Worm (Caenorhabditis elegans): ENCODE data around the gene srz-23.

DNA sequence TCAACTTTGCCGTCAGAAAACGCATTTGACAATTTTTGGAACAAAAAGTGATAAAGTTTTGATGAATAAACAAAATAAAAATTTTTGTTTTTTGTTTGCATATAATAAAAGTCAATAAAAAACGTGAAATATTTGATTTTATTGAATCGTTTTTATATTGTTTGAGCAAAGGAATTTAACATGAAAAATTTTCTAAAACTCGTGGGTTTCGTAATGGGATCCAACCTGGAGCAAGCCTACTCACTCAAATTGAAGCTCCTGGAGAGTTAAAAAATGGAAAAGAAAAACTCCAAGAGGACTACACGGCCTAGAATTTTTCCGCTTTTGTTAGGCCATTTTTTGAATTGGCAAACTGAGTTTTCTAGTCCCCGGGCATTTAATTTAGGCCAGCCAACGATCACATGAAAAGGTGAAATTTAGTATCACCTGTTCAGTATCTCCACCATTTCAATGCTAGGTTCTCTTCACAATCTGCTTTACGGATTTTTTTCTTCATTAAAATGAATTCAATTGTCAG is 24.9 kb upstream of the srz-23 start, which contains the start of the genes C04C3.9 and srz-60:
- TF ChIP-seq sdz-38 (tag; optimal IDR thresholded peaks at IDR 0.05) (no peak), ama-1 (optimal IDR thresholded peaks at IDR 0.05) (no peak), ama-1 (GFP tag; optimal IDR thresholded peaks at IDR 0.05) (no peak)
